Fruit fly (Drosophila melanogaster) whole organism, embryonic: ENCODE results near the gene RpL21.

Experiments used
- Bgb ChIP-seq: fragments of 200-800 bp; sonication (Bioruptor generic); IDR thresholded peaks from 2 replicates; pipeline ENCODE4 v1.3.6; 2022; ENCODE audit warnings: missing biosample characterization, missing genetic modification characterization; ENCODE audit not compliant: partially characterized antibody
- CG10209 ChIP-seq: fragments of 200-800 bp; sonication (Bioruptor generic); optimal IDR thresholded peaks from 3 replicates; lab custom pipeline; 2017; ENCODE audit warnings: missing biosample characterization, mild to moderate bottlenecking, missing genetic modification characterization, missing genetic modification reagents
- CG10462 ChIP-seq: fragments of 200-800 bp; sonication (Bioruptor generic); optimal IDR thresholded peaks from 2 replicates; lab custom pipeline; 2016; ENCODE audit warnings: missing biosample characterization, missing genetic modification characterization
- CG10979 ChIP-seq: fragments of 200-800 bp; sonication (Bioruptor generic); optimal IDR thresholded peaks from 2 replicates; lab custom pipeline; 2018; ENCODE audit warnings: missing biosample characterization, mild to moderate bottlenecking, missing genetic modification characterization, moderate library complexity
- CG12659 ChIP-seq: fragments of 200-800 bp; sonication (Bioruptor generic); optimal IDR thresholded peaks from 3 replicates; lab custom pipeline; 2017; ENCODE audit warnings: mild to moderate bottlenecking, missing biosample characterization, missing genetic modification reagents, missing genetic modification characterization
- CG12744 ChIP-seq: fragments of 200-800 bp; sonication (Bioruptor generic); optimal IDR thresholded peaks from 2 replicates; lab custom pipeline; 2016; ENCODE audit warnings: missing biosample characterization, missing genetic modification characterization
- CG14050 ChIP-seq: fragments of 200-800 bp; sonication (Bioruptor generic); IDR thresholded peaks from 3 replicates; pipeline ENCODE4 v1.3.6; 2022; ENCODE audit warnings: missing biosample characterization, missing genetic modification characterization
- CG1603 ChIP-seq: fragments of 200-800 bp; sonication (Bioruptor generic); optimal IDR thresholded peaks from 2 replicates; lab custom pipeline; 2019; ENCODE audit warnings: missing biosample characterization, mild to moderate bottlenecking, missing genetic modification characterization, moderate library complexity
- CG1647 ChIP-seq: fragments of 200-800 bp; sonication (Bioruptor generic); optimal IDR thresholded peaks from 3 replicates; lab custom pipeline; 2016; ENCODE audit warnings: missing biosample characterization, missing genetic modification characterization
- CG17361 ChIP-seq: fragments of 200-800 bp; sonication (Bioruptor generic); IDR thresholded peaks from 3 replicates; pipeline ENCODE4 v1.3.6; 2022; ENCODE audit warnings: missing biosample characterization, missing genetic modification characterization
- CG2712 ChIP-seq: fragments of 200-800 bp; optimal IDR thresholded peaks from 3 replicates; lab custom pipeline; 2019; ENCODE audit warnings: missing biosample characterization, mild to moderate bottlenecking, missing genetic modification characterization, moderate library complexity
- CG30020 ChIP-seq: fragments of 200-800 bp; optimal IDR thresholded peaks from 2 replicates; lab custom pipeline; 2019; ENCODE audit warnings: missing biosample characterization, mild to moderate bottlenecking, missing genetic modification characterization, moderate library complexity
- CG4617 ChIP-seq: fragments of 200-800 bp; sonication (Bioruptor generic); optimal IDR thresholded peaks from 3 replicates; lab custom pipeline; 2016; ENCODE audit warnings: missing biosample characterization, missing genetic modification characterization, borderline replicate concordance
- CG4820 ChIP-seq: fragments of 200-800 bp; sonication (Bioruptor generic); optimal IDR thresholded peaks from 3 replicates; lab custom pipeline; 2016; ENCODE audit warnings: missing biosample characterization, missing genetic modification characterization
- CG6854 ChIP-seq: fragments of 200-800 bp; sonication (Bioruptor generic); optimal IDR thresholded peaks from 3 replicates; lab custom pipeline; 2017; ENCODE audit warnings: missing biosample characterization, mild to moderate bottlenecking, missing genetic modification characterization
- CG7357 ChIP-seq: fragments of 200-800 bp; sonication (Bioruptor generic); IDR thresholded peaks from 3 replicates; pipeline ENCODE4 v1.3.6; 2022; ENCODE audit warnings: missing biosample characterization, missing genetic modification characterization
- CG7556 ChIP-seq: fragments of 200-800 bp; sonication (Bioruptor generic); optimal IDR thresholded peaks from 2 replicates; lab custom pipeline; 2017; ENCODE audit warnings: missing biosample characterization, mild to moderate bottlenecking, missing genetic modification characterization
- CG7786 ChIP-seq: fragments of 200-800 bp; sonication (Bioruptor generic); optimal IDR thresholded peaks from 2 replicates; lab custom pipeline; 2016; ENCODE audit warnings: missing biosample characterization, missing genetic modification characterization
- CG8089 ChIP-seq: fragments of 200-800 bp; sonication (Bioruptor generic); optimal IDR thresholded peaks from 3 replicates; lab custom pipeline; 2016; ENCODE audit warnings: missing biosample characterization, missing genetic modification characterization
- CG9609 ChIP-seq: fragments of 200-800 bp; sonication (Bioruptor generic); optimal IDR thresholded peaks from 3 replicates; lab custom pipeline; 2016; ENCODE audit warnings: missing biosample characterization, missing genetic modification characterization
- CG9797 ChIP-seq: fragments of 200-800 bp; sonication (Bioruptor generic); optimal IDR thresholded peaks from 3 replicates; lab custom pipeline; 2018; ENCODE audit warnings: missing biosample characterization, mild to moderate bottlenecking, missing genetic modification characterization
- CHES-1-like ChIP-seq: fragments of 200-800 bp; sonication (Bioruptor generic); optimal IDR thresholded peaks from 2 replicates; lab custom pipeline; 2016; ENCODE audit warnings: missing biosample characterization, missing genetic modification characterization
- Camta ChIP-seq: fragments of 200-800 bp; sonication (Bioruptor generic); optimal IDR thresholded peaks from 2 replicates; lab custom pipeline; 2016; ENCODE audit warnings: missing biosample characterization, missing genetic modification characterization
- Drgx ChIP-seq: fragments of 200-800 bp; sonication (Bioruptor generic); IDR thresholded peaks from 2 replicates; pipeline ENCODE4 v1.3.6; 2022; ENCODE audit warnings: missing biosample characterization, missing genetic modification characterization
- Fer2 ChIP-seq: fragments of 200-800 bp; sonication (Bioruptor generic); optimal IDR thresholded peaks from 2 replicates; lab custom pipeline; 2018; ENCODE audit warnings: missing biosample characterization, mild to moderate bottlenecking, missing genetic modification characterization, moderate library complexity
- Gug ChIP-seq: fragments of 200-800 bp; sonication (Bioruptor generic); IDR thresholded peaks from 4 replicates; pipeline ENCODE4 v1.3.6; 2022; ENCODE audit warnings: missing biosample characterization, missing genetic modification characterization
- Hr39 ChIP-seq: fragments of >200 bp; optimal IDR thresholded peaks from 2 replicates; lab custom pipeline; 2017
- Hr51 ChIP-seq, 2 experiments: fragments of 200-800 bp; sonication (Bioruptor generic); optimal IDR thresholded peaks; 2 replicates in 1 of 2; 3 replicates in 1 of 2; lab custom pipeline; 2016 to 2018; ENCODE audit warnings: missing biosample characterization in 2 of 2, missing genetic modification characterization in 2 of 2, mild to moderate bottlenecking in 1 of 2, moderate library complexity in 1 of 2
- Lhr ChIP-seq: fragments of 200-800 bp; sonication (Bioruptor generic); optimal IDR thresholded peaks from 3 replicates; lab custom pipeline; 2017; ENCODE audit warnings: mild to moderate bottlenecking, missing biosample characterization, missing genetic modification reagents, missing genetic modification characterization
- MESR4 ChIP-seq: fragments of 200-800 bp; sonication (Bioruptor generic); optimal IDR thresholded peaks from 2 replicates; lab custom pipeline; 2018; ENCODE audit warnings: missing biosample characterization, mild to moderate bottlenecking, missing genetic modification characterization, moderate library complexity
- MTF-1 ChIP-seq: fragments of 200-800 bp; sonication (Bioruptor generic); optimal IDR thresholded peaks from 2 replicates; lab custom pipeline; 2018; ENCODE audit warnings: missing biosample characterization, mild to moderate bottlenecking, missing genetic modification characterization, borderline replicate concordance
- Sry-β ChIP-seq: fragments of 200-800 bp; sonication (Bioruptor generic); optimal IDR thresholded peaks from 2 replicates; lab custom pipeline; 2018; ENCODE audit warnings: missing biosample characterization, mild to moderate bottlenecking, missing genetic modification characterization, moderate library complexity
- Sry-δ ChIP-seq: fragments of 200-800 bp; sonication (Bioruptor generic); optimal IDR thresholded peaks from 2 replicates; lab custom pipeline; 2016; ENCODE audit warnings: missing biosample characterization, missing genetic modification characterization
- Taf1 ChIP-seq: fragments of 200-800 bp; sonication (Bioruptor generic); IDR thresholded peaks from 2 replicates; pipeline ENCODE4 v1.3.6; 2022; ENCODE audit warnings: missing biosample characterization, missing genetic modification characterization
- Xbp1 ChIP-seq: fragments of 200-800 bp; sonication (Bioruptor generic); optimal IDR thresholded peaks from 3 replicates; lab custom pipeline; 2016; ENCODE audit warnings: missing biosample characterization, mild to moderate bottlenecking, missing genetic modification characterization
- YL-1 ChIP-seq: fragments of 200-800 bp; sonication (Bioruptor generic); optimal IDR thresholded peaks from 3 replicates; lab custom pipeline; 2017; ENCODE audit warnings: missing biosample characterization, mild to moderate bottlenecking, missing genetic modification characterization
- ap ChIP-seq: fragments of 200-800 bp; sonication (Bioruptor generic); IDR thresholded peaks from 2 replicates; pipeline ENCODE4 v1.3.6; 2022; ENCODE audit warnings: missing biosample characterization, missing genetic modification characterization
- dan ChIP-seq: fragments of 200-800 bp; sonication (Bioruptor generic); IDR thresholded peaks from 2 replicates; pipeline ENCODE4 v1.3.6; 2022; ENCODE audit warnings: missing biosample characterization, missing genetic modification characterization
- eve ChIP-seq, 2 experiments: fragments of >200 bp; optimal IDR thresholded peaks; 2 replicates each; lab custom pipeline; 2017; ENCODE audit warnings: missing biosample characterization in 2 of 2, missing genetic modification characterization in 2 of 2
- eyg ChIP-seq: fragments of 200-800 bp; sonication (Bioruptor generic); optimal IDR thresholded peaks from 3 replicates; lab custom pipeline; 2016; ENCODE audit warnings: missing biosample characterization, missing genetic modification characterization
- gem ChIP-seq: fragments of 200-800 bp; sonication (Bioruptor generic); optimal IDR thresholded peaks from 2 replicates; lab custom pipeline; 2019; ENCODE audit warnings: missing biosample characterization, mild to moderate bottlenecking, missing genetic modification characterization, moderate library complexity
- gfzf ChIP-seq: fragments of 200-800 bp; sonication (Bioruptor generic); optimal IDR thresholded peaks from 2 replicates; lab custom pipeline; 2016; ENCODE audit warnings: missing biosample characterization, mild to moderate bottlenecking, missing genetic modification characterization, moderate library complexity
- jigr1 ChIP-seq: fragments of 200-800 bp; sonication (Bioruptor generic); IDR thresholded peaks from 3 replicates; pipeline ENCODE4 v1.3.6; 2022; ENCODE audit warnings: missing biosample characterization, missing genetic modification characterization
- nmo ChIP-seq: fragments of 200-800 bp; sonication (Bioruptor generic); optimal IDR thresholded peaks from 2 replicates; lab custom pipeline; 2018; ENCODE audit warnings: missing biosample characterization, mild to moderate bottlenecking, missing genetic modification characterization, moderate library complexity
- ranshi ChIP-seq: fragments of 200-800 bp; sonication (Bioruptor generic); IDR thresholded peaks from 2 replicates; pipeline ENCODE4 v1.3.6; 2022; ENCODE audit warnings: missing biosample characterization, missing genetic modification characterization
- ro ChIP-seq: fragments of 200-800 bp; sonication (Bioruptor generic); IDR thresholded peaks from 2 replicates; pipeline ENCODE4 v1.3.6; 2022; ENCODE audit warnings: missing biosample characterization, missing genetic modification characterization
- row ChIP-seq: fragments of 200-800 bp; sonication (Bioruptor generic); IDR thresholded peaks from 3 replicates; pipeline ENCODE4 v1.3.6; 2022; ENCODE audit warnings: missing biosample characterization, missing genetic modification characterization
- ssp ChIP-seq: fragments of 200-800 bp; sonication (Bioruptor generic); IDR thresholded peaks from 2 replicates; pipeline ENCODE4 v1.3.6; 2022; ENCODE audit warnings: missing biosample characterization, missing genetic modification characterization
- trem ChIP-seq: fragments of 200-800 bp; optimal IDR thresholded peaks from 3 replicates; lab custom pipeline; 2019; ENCODE audit warnings: missing biosample characterization, mild to moderate bottlenecking, missing genetic modification characterization, moderate library complexity
- ttk ChIP-seq: fragments of 200-800 bp; sonication (Bioruptor generic); IDR thresholded peaks from 2 replicates; pipeline ENCODE4 v2.1.2; 2022; ENCODE audit warnings: missing biosample characterization, missing genetic modification characterization
- zen ChIP-seq: fragments of 200-800 bp; sonication (Bioruptor generic); optimal IDR thresholded peaks from 3 replicates; lab custom pipeline; 2018; ENCODE audit warnings: missing biosample characterization, mild to moderate bottlenecking, missing genetic modification characterization, moderate library complexity

Gene RpL21

DNA sequence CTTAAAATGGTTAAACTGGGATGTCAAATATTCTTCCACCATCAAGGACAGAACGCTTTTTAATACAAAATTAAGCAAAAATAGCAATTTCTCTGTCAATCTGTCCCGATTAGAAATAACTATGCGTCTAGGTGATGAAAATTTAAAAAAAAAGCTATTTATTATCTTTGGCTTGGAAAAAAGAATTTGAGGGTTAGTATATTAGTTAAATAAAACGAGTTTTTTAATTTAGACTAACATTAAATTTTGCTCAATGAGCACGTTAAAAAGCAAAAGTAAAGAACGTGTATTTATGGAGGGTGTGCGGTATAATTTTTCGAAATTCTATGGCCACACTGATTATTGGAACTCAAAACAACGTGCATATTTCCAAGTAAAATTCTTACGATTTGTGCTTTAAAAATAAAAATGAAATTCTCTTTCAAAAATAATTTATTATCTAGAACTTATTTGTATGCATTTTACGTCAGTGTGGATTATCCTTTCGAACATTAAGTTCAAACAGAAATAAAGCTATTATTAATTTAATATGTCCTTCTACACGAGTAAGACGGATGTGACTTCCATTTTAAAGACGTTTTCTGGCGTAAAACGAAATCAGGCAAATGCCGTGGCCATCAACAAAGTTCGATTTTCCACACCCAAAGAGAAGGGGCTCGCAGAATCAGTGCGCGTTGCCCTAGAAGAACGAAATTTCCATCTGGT lies 2.0 kb upstream of the RpL21 start, which contains the start of gene Tif-IA (continued):
- TF ChIP-seq Camta (GFP tag; lab: Kevin White, UChicago): no peak
- TF ChIP-seq dan (GFP tag; lab: Robert Waterston, UW): no peak
- no peak for TF ChIP-seq eyg (GFP tag; lab: Kevin White, UChicago)
- TF ChIP-seq CG6854 (GFP tag; lab: Kevin White, UChicago): no peak
- TF ChIP-seq CG30020 (tag; lab: Kevin White, UChicago): peak; percentile 98
- TF ChIP-seq Taf1 (GFP tag; lab: Robert Waterston, UW): no peak
- peak; percentile 81 for TF ChIP-seq CG1603
- TF ChIP-seq Fer2: no peak
- no peak for TF ChIP-seq CG10462
- no peak for TF ChIP-seq MTF-1 (GFP tag; lab: Kevin White, UChicago)
- no peak for TF ChIP-seq CG4820 (GFP tag; lab: Kevin White, UChicago)
- TF ChIP-seq YL-1: peak; percentile 8
- TF ChIP-seq zen (tag; lab: Kevin White, UChicago): peak; percentile 18
- TF ChIP-seq CG4617 (GFP tag; lab: Kevin White, UChicago): peak; percentile 49
- TF ChIP-seq CG8089 (GFP tag; lab: Kevin White, UChicago): no peak
- peak; percentile 56 for TF ChIP-seq gfzf
- peak; percentile 21 for TF ChIP-seq CG12659 (GFP tag; lab: Kevin White, UChicago)
- no peak for TF ChIP-seq ranshi (GFP tag; lab: Robert Waterston, UW)
- TF ChIP-seq Drgx (GFP tag; lab: Robert Waterston, UW): no peak
- TF ChIP-seq ro: no peak
- TF ChIP-seq row (GFP tag; lab: Robert Waterston, UW): peak; percentile 70
- no peak for TF ChIP-seq CG7786 (GFP tag; lab: Kevin White, UChicago)
- no peak for TF ChIP-seq CG10209
- peak; percentile 97 for TF ChIP-seq ssp (GFP tag; lab: Robert Waterston, UW)
- peak; percentile 1 for TF ChIP-seq Sry-δ (GFP tag; lab: Kevin White, UChicago)
- TF ChIP-seq Bgb: no peak
- TF ChIP-seq Lhr (GFP tag; lab: Kevin White, UChicago): peak; percentile 49
- no peak for TF ChIP-seq CG9609 (GFP tag; lab: Kevin White, UChicago)
- TF ChIP-seq jigr1: no peak
- TF ChIP-seq Sry-β (GFP tag; lab: Kevin White, UChicago): no peak
- no peak for TF ChIP-seq nmo (GFP tag; lab: Kevin White, UChicago)
- no peak for TF ChIP-seq ttk (GFP tag; lab: Robert Waterston, UW)
- TF ChIP-seq trem (tag; lab: Kevin White, UChicago): peak; percentile 18
- TF ChIP-seq CG17361: peak; percentile 58
- no peak for TF ChIP-seq Xbp1 (GFP tag; lab: Kevin White, UChicago)
- TF ChIP-seq CG12744: no peak
- TF ChIP-seq CG1647 (GFP tag; lab: Kevin White, UChicago): no peak
- TF ChIP-seq Hr39 (lab: Kevin White, UChicago): no peak
- TF ChIP-seq CG7357 (GFP tag; lab: Robert Waterston, UW): peak; percentile 81
- no peak for TF ChIP-seq CG7556 (GFP tag; lab: Kevin White, UChicago)
- no peak for TF ChIP-seq eve (GFP tag; optimal IDR thresholded peaks at IDR 0.05; lab: Kevin White, UChicago)
- TF ChIP-seq CG9797 (GFP tag; lab: Kevin White, UChicago): peak; percentile 36
- no peak for TF ChIP-seq Gug (GFP tag; lab: Robert Waterston, UW)
- TF ChIP-seq CHES-1-like (GFP tag; lab: Kevin White, UChicago): no peak
- TF ChIP-seq CG14050 (GFP tag; lab: Robert Waterston, UW): no peak
- TF ChIP-seq Hr51 (GFP tag; optimal IDR thresholded peaks at IDR 0.05; lab: Kevin White, UChicago): no peak
- no peak for TF ChIP-seq CG10979 (tag; lab: Kevin White, UChicago)
- peak; percentile 20 for TF ChIP-seq gem
- TF ChIP-seq CG2712 (tag; lab: Kevin White, UChicago): peak; percentile 9
- peak; percentile 59 for TF ChIP-seq MESR4 (GFP tag; lab: Kevin White, UChicago)
- TF ChIP-seq ap (GFP tag; lab: Robert Waterston, UW): no peak
